Fruit fly (Drosophila melanogaster) whole organism, prepupa: Measurements from ENCODE around the gene nAChRalpha6.

Source experiments
- Blimp-1 ChIP-seq: fragments of 200-800 bp; sonication (Bioruptor generic); optimal IDR thresholded peaks from 3 replicates; lab custom pipeline; 2017; ENCODE audit warnings: missing biosample characterization, missing genetic modification characterization, mild to moderate bottlenecking, moderate library complexity, missing genetic modification reagents
- CG10631 ChIP-seq: fragments of 200-800 bp; sonication (Bioruptor generic); optimal IDR thresholded peaks from 2 replicates; lab custom pipeline; 2016; ENCODE audit warnings: missing biosample characterization, missing genetic modification characterization
- CG11294 ChIP-seq: fragments of 200-800 bp; sonication (Bioruptor generic); IDR thresholded peaks from 2 replicates; pipeline ENCODE4 v1.3.6; 2022; ENCODE audit warnings: missing biosample characterization, missing genetic modification characterization
- CG11762 ChIP-seq: fragments of 200-800 bp; sonication (Bioruptor generic); optimal IDR thresholded peaks from 3 replicates; lab custom pipeline; 2016; ENCODE audit warnings: missing biosample characterization, missing genetic modification characterization; ENCODE audit not compliant: insufficient read depth
- CG15336 ChIP-seq: fragments of 200-800 bp; sonication (Bioruptor generic); IDR thresholded peaks from 2 replicates; pipeline ENCODE4 v1.3.6; 2022; ENCODE audit warnings: missing biosample characterization, missing genetic modification characterization
- CG1621 ChIP-seq: fragments of 200-800 bp; sonication (Bioruptor generic); optimal IDR thresholded peaks from 3 replicates; lab custom pipeline; 2018; ENCODE audit warnings: missing biosample characterization, mild to moderate bottlenecking, missing genetic modification characterization
- CG3032 ChIP-seq: fragments of 200-800 bp; optimal IDR thresholded peaks from 2 replicates; lab custom pipeline; 2019; ENCODE audit warnings: missing biosample characterization, mild to moderate bottlenecking, missing genetic modification characterization, moderate library complexity
- CG31627 ChIP-seq: fragments of 200-800 bp; sonication (Bioruptor generic); optimal IDR thresholded peaks from 3 replicates; lab custom pipeline; 2016; ENCODE audit warnings: missing biosample characterization, missing genetic modification characterization
- CG32006 ChIP-seq: fragments of 200-800 bp; sonication (Bioruptor generic); optimal IDR thresholded peaks from 3 replicates; lab custom pipeline; 2017; ENCODE audit warnings: missing biosample characterization, mild to moderate bottlenecking, missing genetic modification characterization
- CG3919 ChIP-seq: fragments of 200-800 bp; sonication (Bioruptor generic); optimal IDR thresholded peaks from 3 replicates; lab custom pipeline; 2016; ENCODE audit warnings: missing biosample characterization, missing genetic modification characterization
- CG6163 ChIP-seq: fragments of 200-800 bp; sonication (Bioruptor generic); IDR thresholded peaks from 3 replicates; pipeline ENCODE4 v1.3.6; 2022; ENCODE audit warnings: missing biosample characterization, missing genetic modification characterization
- CG6276 ChIP-seq: fragments of 200-800 bp; sonication (Bioruptor generic); optimal IDR thresholded peaks from 2 replicates; lab custom pipeline; 2017; ENCODE audit warnings: missing biosample characterization, mild to moderate bottlenecking, missing genetic modification characterization
- CG6792 ChIP-seq: fragments of 200-800 bp; sonication (Bioruptor generic); optimal IDR thresholded peaks from 3 replicates; lab custom pipeline; 2016; ENCODE audit warnings: missing biosample characterization, missing genetic modification characterization
- CG6808 ChIP-seq: fragments of 200-800 bp; sonication (Bioruptor generic); optimal IDR thresholded peaks from 3 replicates; lab custom pipeline; 2017; ENCODE audit warnings: missing biosample characterization, missing genetic modification characterization, mild to moderate bottlenecking, moderate library complexity, missing genetic modification reagents
- CG6854 ChIP-seq: fragments of 200-800 bp; sonication (Bioruptor generic); optimal IDR thresholded peaks from 2 replicates; lab custom pipeline; 2017; ENCODE audit warnings: missing biosample characterization, mild to moderate bottlenecking, missing genetic modification characterization
- CG7368 ChIP-seq: fragments of 200-800 bp; sonication (Bioruptor generic); optimal IDR thresholded peaks from 3 replicates; lab custom pipeline; 2016; ENCODE audit warnings: missing biosample characterization, missing genetic modification characterization
- CG9139 ChIP-seq: fragments of 200-800 bp; sonication (Bioruptor generic); optimal IDR thresholded peaks from 3 replicates; lab custom pipeline; 2017; ENCODE audit warnings: missing biosample characterization, mild to moderate bottlenecking, missing genetic modification characterization
- Eip78C ChIP-seq: fragments of 200-800 bp; sonication (Bioruptor generic); peaks from one replicate; lab custom pipeline; 2016; ENCODE audit warnings: missing biosample characterization, missing genetic modification characterization
- Eip93F ChIP-seq: fragments of 200-800 bp; sonication (Bioruptor generic); optimal IDR thresholded peaks from 2 replicates; lab custom pipeline; 2016; ENCODE audit warnings: missing biosample characterization, mild to moderate bottlenecking, missing genetic modification characterization
- Ets21C ChIP-seq: fragments of 200-800 bp; sonication (Bioruptor generic); optimal IDR thresholded peaks from 3 replicates; lab custom pipeline; 2016; ENCODE audit warnings: missing biosample characterization, missing genetic modification characterization
- Ets96B ChIP-seq: fragments of 200-800 bp; optimal IDR thresholded peaks from 2 replicates; lab custom pipeline; 2019; ENCODE audit warnings: missing biosample characterization, mild to moderate bottlenecking, missing genetic modification characterization, moderate library complexity
- Gug ChIP-seq: fragments of 200-800 bp; sonication (Bioruptor generic); IDR thresholded peaks from 2 replicates; pipeline ENCODE4 v1.3.6; 2022; ENCODE audit warnings: missing biosample characterization, missing genetic modification characterization
- Hr39 ChIP-seq: fragments of 200-800 bp; sonication (Bioruptor generic); optimal IDR thresholded peaks from 2 replicates; lab custom pipeline; 2016; ENCODE audit warnings: missing biosample characterization, missing genetic modification characterization
- Hr4 ChIP-seq: fragments of 200-800 bp; sonication (Bioruptor generic); optimal IDR thresholded peaks from 3 replicates; lab custom pipeline; 2016; ENCODE audit warnings: missing biosample characterization, missing genetic modification characterization
- Met ChIP-seq: fragments of 200-800 bp; sonication (Bioruptor generic); optimal IDR thresholded peaks from 3 replicates; lab custom pipeline; 2016; ENCODE audit warnings: missing biosample characterization, missing genetic modification characterization
- Smox ChIP-seq: fragments of 200-800 bp; sonication (Bioruptor generic); optimal IDR thresholded peaks from 3 replicates; lab custom pipeline; 2016; ENCODE audit warnings: missing biosample characterization, missing genetic modification characterization
- Sox14 ChIP-seq: fragments of 200-800 bp; sonication (Bioruptor generic); optimal IDR thresholded peaks from 3 replicates; lab custom pipeline; 2016; ENCODE audit warnings: missing biosample characterization, missing genetic modification characterization
- Sox15 ChIP-seq: fragments of 200-800 bp; sonication (Bioruptor generic); optimal IDR thresholded peaks from 3 replicates; lab custom pipeline; 2016; ENCODE audit warnings: missing biosample characterization, missing genetic modification characterization
- achi ChIP-seq: fragments of 200-800 bp; sonication (Bioruptor generic); optimal IDR thresholded peaks from 3 replicates; lab custom pipeline; 2016; ENCODE audit warnings: missing biosample characterization, missing genetic modification characterization
- acj6 ChIP-seq: fragments of 200-800 bp; sonication (Bioruptor generic); optimal IDR thresholded peaks from 3 replicates; lab custom pipeline; 2016; ENCODE audit warnings: missing biosample characterization, missing genetic modification characterization
- cyc ChIP-seq: fragments of 200-800 bp; sonication (Bioruptor generic); optimal IDR thresholded peaks from 3 replicates; lab custom pipeline; 2016; ENCODE audit warnings: missing biosample characterization, missing genetic modification characterization
- dac ChIP-seq: fragments of 200-800 bp; sonication (Bioruptor generic); optimal IDR thresholded peaks from 2 replicates; lab custom pipeline; 2017; ENCODE audit warnings: missing biosample characterization, mild to moderate bottlenecking, missing genetic modification characterization
- dsx ChIP-seq: fragments of 200-800 bp; optimal IDR thresholded peaks from 3 replicates; lab custom pipeline; 2019; ENCODE audit warnings: missing biosample characterization, mild to moderate bottlenecking, missing genetic modification characterization, moderate library complexity; ENCODE audit not compliant: poor library complexity, severe bottlenecking
- eg ChIP-seq: fragments of 200-800 bp; sonication (Bioruptor generic); IDR thresholded peaks from 3 replicates; pipeline ENCODE4 v1.3.6; 2022; ENCODE audit warnings: missing biosample characterization, missing genetic modification characterization
- esn ChIP-seq: fragments of 200-800 bp; sonication (Bioruptor generic); optimal IDR thresholded peaks from 2 replicates; lab custom pipeline; 2016; ENCODE audit warnings: missing biosample characterization, mild to moderate bottlenecking, missing genetic modification characterization, moderate library complexity
- fd59A ChIP-seq: fragments of 200-800 bp; sonication (Bioruptor generic); optimal IDR thresholded peaks from 2 replicates; lab custom pipeline; 2017; ENCODE audit warnings: missing biosample characterization, mild to moderate bottlenecking, missing genetic modification characterization, missing genetic modification reagents
- fd85E ChIP-seq: fragments of 200-800 bp; sonication (Bioruptor generic); optimal IDR thresholded peaks from 3 replicates; lab custom pipeline; 2016; ENCODE audit warnings: missing biosample characterization, missing genetic modification characterization
- fkh ChIP-seq: fragments of 200-800 bp; sonication (Bioruptor generic); optimal IDR thresholded peaks from 3 replicates; lab custom pipeline; 2017; ENCODE audit warnings: missing biosample characterization, mild to moderate bottlenecking, missing genetic modification characterization, moderate library complexity
- lz ChIP-seq: fragments of 200-800 bp; sonication (Bioruptor generic); optimal IDR thresholded peaks from 3 replicates; lab custom pipeline; 2016; ENCODE audit warnings: missing biosample characterization, missing genetic modification characterization
- net ChIP-seq: fragments of 200-800 bp; sonication (Bioruptor generic); optimal IDR thresholded peaks from 3 replicates; lab custom pipeline; 2016; ENCODE audit warnings: missing biosample characterization, missing genetic modification characterization
- salr ChIP-seq, 2 experiments: fragments of 200-800 bp; sonication (Bioruptor generic); optimal IDR thresholded peaks; 3 replicates each; lab custom pipeline; 2016 to 2018; ENCODE audit warnings: missing biosample characterization in 2 of 2, missing genetic modification characterization in 2 of 2, mild to moderate bottlenecking in 1 of 2
- spab ChIP-seq: fragments of 200-800 bp; sonication (Bioruptor generic); optimal IDR thresholded peaks from 2 replicates; lab custom pipeline; 2017; ENCODE audit warnings: missing biosample characterization, mild to moderate bottlenecking, missing genetic modification characterization, missing genetic modification reagents
- ss ChIP-seq, 2 experiments: fragments of 200-800 bp; sonication (Bioruptor generic); optimal IDR thresholded peaks; 2 replicates in 1 of 2; 3 replicates in 1 of 2; lab custom pipeline; 2017 to 2018; ENCODE audit warnings: mild to moderate bottlenecking in 2 of 2, missing biosample characterization in 2 of 2, missing genetic modification characterization in 2 of 2, moderate library complexity in 1 of 2
- svp ChIP-seq: fragments of 200-800 bp; sonication (Bioruptor generic); peaks from one replicate; lab custom pipeline; 2016; ENCODE audit warnings: missing biosample characterization, missing genetic modification characterization
- topi ChIP-seq: fragments of 200-800 bp; sonication (Bioruptor generic); optimal IDR thresholded peaks from 3 replicates; lab custom pipeline; 2016; ENCODE audit warnings: missing biosample characterization, missing genetic modification characterization
- vri ChIP-seq: fragments of 200-800 bp; sonication (Bioruptor generic); optimal IDR thresholded peaks from 3 replicates; lab custom pipeline; 2016; ENCODE audit warnings: missing biosample characterization, mild to moderate bottlenecking, missing genetic modification characterization

nAChRalpha6 gene

DNA sequence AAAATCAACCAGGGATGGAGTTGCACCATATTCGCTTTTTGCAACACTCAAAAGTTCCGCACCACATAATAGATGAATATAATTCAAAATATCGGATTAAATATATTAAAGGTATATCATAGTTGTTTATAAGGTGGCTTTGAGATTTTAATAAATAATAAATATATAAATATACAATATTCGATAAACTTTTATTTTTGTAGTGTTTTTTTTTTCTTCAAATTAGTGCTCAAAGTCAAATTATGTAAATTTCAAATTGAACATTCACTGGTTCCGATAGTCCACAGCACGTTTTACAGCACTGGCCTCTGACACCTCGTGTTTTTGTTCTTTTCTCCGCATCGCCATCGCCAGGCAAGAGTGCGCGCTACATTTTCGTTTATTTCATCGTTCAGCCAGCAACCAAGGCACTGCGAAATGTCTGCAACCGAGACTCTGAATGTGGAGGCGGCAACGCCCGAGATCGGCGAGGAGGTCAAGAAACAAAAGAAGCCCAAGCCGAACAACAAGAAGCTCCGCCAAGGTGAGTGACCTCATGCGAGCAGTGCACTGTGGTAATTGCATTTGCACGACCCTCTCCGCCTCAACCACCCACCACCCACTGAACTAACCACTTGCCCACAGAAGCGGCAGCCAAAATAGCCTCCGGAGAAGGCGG lies 122.7 kb downstream of the nAChRalpha6 start, which contains the start of the genes Taf11 and und:
TSS of gene Taf11 (minus strand) at position 51 of the 658 bp plus-strand sequence.
TSS of gene und (plus strand) at position 158 of the 658 bp plus-strand sequence.
- peak; percentile 8 for TF ChIP-seq CG31627 (GFP tag; lab: Kevin White, UChicago)
- peak; percentile 26 for TF ChIP-seq esn (GFP tag; lab: Kevin White, UChicago)
- TF ChIP-seq svp (GFP tag; lab: Kevin White, UChicago) = peak; percentile 81
- peak; percentile 76 for TF ChIP-seq achi (GFP tag; lab: Kevin White, UChicago)
- TF ChIP-seq CG10631 = peak; percentile 46
- no peak for TF ChIP-seq CG1621 (tag; lab: Kevin White, UChicago)

DNA sequence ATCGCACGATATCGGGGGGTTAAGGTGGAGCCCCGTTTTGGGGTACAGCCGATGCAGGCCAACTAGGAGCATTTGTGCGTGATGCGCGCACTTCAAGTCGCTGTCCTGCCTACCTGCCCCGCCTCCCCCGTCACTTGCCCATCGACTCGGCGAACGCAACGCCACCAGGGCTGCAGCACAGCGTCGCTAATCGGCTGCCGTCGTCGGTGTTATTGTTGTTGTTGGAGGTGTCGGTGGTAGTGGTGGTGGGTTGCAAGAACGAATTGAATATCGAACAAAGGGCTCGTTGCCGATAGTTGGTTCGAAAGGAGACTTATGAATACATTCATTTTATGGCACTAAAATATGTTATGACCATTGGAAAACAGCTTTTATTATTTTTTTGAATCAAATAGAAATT lies 127.2 kb downstream of the nAChRalpha6 start:
- peak; percentile 59 for TF ChIP-seq CG6854 (GFP tag; lab: Kevin White, UChicago)
- no peak for TF ChIP-seq CG6276 (GFP tag; lab: Kevin White, UChicago)
- peak; percentile 48 for TF ChIP-seq net (GFP tag; lab: Kevin White, UChicago)
- TF ChIP-seq CG3919 (GFP tag; lab: Kevin White, UChicago) = no peak
- TF ChIP-seq salr (GFP tag; optimal IDR thresholded peaks at IDR 0.05; lab: Kevin White, UChicago) = no peak
- peak; percentile 58 for TF ChIP-seq CG1621 (tag; lab: Kevin White, UChicago)
- no peak for TF ChIP-seq CG9139 (GFP tag; lab: Kevin White, UChicago)
- TF ChIP-seq Blimp-1 (GFP tag; lab: Kevin White, UChicago) = no peak
- TF ChIP-seq Gug (GFP tag; lab: Robert Waterston, UW) = peak; percentile 40
- no peak for TF ChIP-seq dac
- peak; percentile 2 for TF ChIP-seq Ets96B (tag; lab: Kevin White, UChicago)
- peak; percentile 25 for TF ChIP-seq acj6
- TF ChIP-seq Eip78C = no peak
- no peak for TF ChIP-seq vri (GFP tag; lab: Kevin White, UChicago)
- peak; percentile 36 for TF ChIP-seq CG6792
- peak; percentile 16; the same call in 1 of the 2 replicates for TF ChIP-seq CG15336
- peak; percentile 21 for TF ChIP-seq dsx (GFP tag; lab: Kevin White, UChicago)
- peak; percentile 48 for TF ChIP-seq CG3032 (tag; lab: Kevin White, UChicago)
- TF ChIP-seq Hr4 = no peak
- no peak for TF ChIP-seq Eip93F (GFP tag; lab: Kevin White, UChicago)
- TF ChIP-seq Sox14 (GFP tag; lab: Kevin White, UChicago) = peak; percentile 81
- TF ChIP-seq topi (GFP tag; lab: Kevin White, UChicago) = peak; percentile 40
- TF ChIP-seq CG31627 (GFP tag; lab: Kevin White, UChicago) = peak; percentile 54
- TF ChIP-seq lz = peak; percentile 11
- peak; percentile 66 for TF ChIP-seq esn (GFP tag; lab: Kevin White, UChicago)
- TF ChIP-seq CG10631 = peak; percentile 62
- TF ChIP-seq spab = no peak
- peak; percentile 34 for TF ChIP-seq Ets21C
- no peak for TF ChIP-seq fkh
- TF ChIP-seq ss (GFP tag; optimal IDR thresholded peaks at IDR 0.05; lab: Kevin White, UChicago) = peak in 1 of 2 experiments; percentile 67
- peak; percentile 49 for TF ChIP-seq CG32006 (GFP tag; lab: Kevin White, UChicago)
- peak; percentile 14 for TF ChIP-seq cyc
- TF ChIP-seq Met (GFP tag; lab: Kevin White, UChicago) = no peak
- 0 out of 2 replicates have a peak, but pooled peaks have one; percentile 10 for TF ChIP-seq CG11294 (GFP tag; lab: Robert Waterston, UW)
- TF ChIP-seq CG6163 (GFP tag; lab: Robert Waterston, UW) = peak; percentile 78
- TF ChIP-seq Sox15 (GFP tag; lab: Kevin White, UChicago) = peak; percentile 26
- peak; percentile 48 for TF ChIP-seq Hr39 (GFP tag; lab: Kevin White, UChicago)
- peak; percentile 34 for TF ChIP-seq achi (GFP tag; lab: Kevin White, UChicago)
- no peak for TF ChIP-seq Smox (GFP tag; lab: Kevin White, UChicago)
- TF ChIP-seq fd59A (GFP tag; lab: Kevin White, UChicago) = no peak
- TF ChIP-seq CG11762 (GFP tag; lab: Kevin White, UChicago) = no peak
- no peak for TF ChIP-seq CG6808
- no peak for TF ChIP-seq CG7368 (GFP tag; lab: Kevin White, UChicago)
- TF ChIP-seq eg (GFP tag; lab: Robert Waterston, UW) = peak; percentile 62; the same call in 2 of the 3 replicates
- no peak for TF ChIP-seq fd85E (GFP tag; lab: Kevin White, UChicago)
- TF ChIP-seq svp (GFP tag; lab: Kevin White, UChicago) = peak; percentile 72
